Fruit fly (Drosophila melanogaster) ovary, adult (tissue): ENCODE data around the gene pot.
A peak's percentile ranks its signal among the peaks of the same experiment; 100 is the strongest.

ENCODE experiments used
- CG17801 ChIP-seq: fragments of 200-800 bp; optimal IDR thresholded peaks from 2 replicates; lab custom pipeline; 2019; ENCODE audit warnings: missing biosample characterization, mild to moderate bottlenecking, missing genetic modification characterization, moderate library complexity; ENCODE audit not compliant: partially characterized antibody

pot gene

DNA sequence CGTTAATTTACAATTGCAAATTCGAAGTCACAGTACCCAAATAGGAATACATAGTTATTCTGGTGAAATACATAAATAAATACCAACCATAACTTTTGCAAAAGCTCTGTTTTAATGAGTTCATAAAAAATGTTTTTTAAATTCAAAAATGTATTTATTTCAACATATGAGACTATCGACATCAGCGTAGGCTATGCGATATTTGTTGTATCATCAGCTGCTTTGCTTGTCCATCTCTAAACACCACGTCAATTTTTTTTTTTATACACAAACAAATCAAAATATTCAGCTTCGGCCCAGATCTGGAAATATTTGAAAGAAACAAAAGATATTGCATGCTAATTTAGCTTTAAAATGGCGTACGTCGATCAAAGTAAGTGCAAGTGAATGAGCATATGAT lies 28.9 kb downstream of the pot start, which contains the start of gene CG1840:
TSS of gene CG1840 (plus strand) at position 211 of the 400 bp plus-strand sequence.
- TF ChIP-seq CG17801 (GFP tag; lab: Kevin White, UChicago) = peak; percentile 33

DNA sequence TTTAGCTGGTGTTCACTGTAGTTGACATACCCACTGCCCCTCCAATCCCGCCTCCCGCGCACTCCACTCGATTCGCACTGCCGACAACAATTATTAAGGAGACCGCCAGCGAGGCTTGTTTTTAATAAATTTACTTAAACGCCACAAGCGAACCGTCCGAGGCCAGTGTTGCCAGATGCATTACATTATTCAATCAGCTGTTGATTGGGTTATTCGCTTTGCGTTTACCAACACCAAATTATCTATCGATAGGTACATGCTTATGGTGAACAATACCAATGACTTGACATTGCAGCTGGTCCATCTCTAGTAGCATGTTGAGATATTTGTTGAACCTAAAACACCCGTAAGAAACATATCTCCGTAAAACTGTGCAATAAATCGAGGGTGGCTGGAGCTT lies 30.1 kb downstream of the pot start, which contains the start of the genes CG10353 and SelG:
TSS of gene CG10353 (minus strand) at position 187 of the 400 bp plus-strand sequence.
TSS of gene SelG (plus strand) at position 309 of the 400 bp plus-strand sequence.
- TF ChIP-seq CG17801 (GFP tag; lab: Kevin White, UChicago) = peak; percentile 71

DNA sequence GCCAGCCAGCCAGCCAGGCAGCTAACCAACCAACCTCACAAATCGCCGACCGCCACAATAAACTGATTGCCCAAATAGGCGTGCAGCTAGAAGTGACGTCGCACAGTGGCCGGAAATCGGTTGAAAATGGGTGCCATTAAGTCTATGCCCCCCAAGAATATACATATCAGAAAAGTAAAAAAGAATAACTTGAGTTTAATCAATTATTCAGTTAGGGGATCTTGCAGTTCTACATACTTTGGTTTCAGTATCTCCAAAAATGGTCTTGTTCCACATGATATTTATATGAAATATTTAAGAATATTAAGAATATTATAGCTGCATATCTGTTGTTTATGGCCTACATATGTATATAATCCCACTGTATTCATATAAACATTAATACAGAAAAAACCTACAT lies 31.7 kb downstream of the pot start:
- no peak for TF ChIP-seq CG17801 (GFP tag; lab: Kevin White, UChicago)

DNA sequence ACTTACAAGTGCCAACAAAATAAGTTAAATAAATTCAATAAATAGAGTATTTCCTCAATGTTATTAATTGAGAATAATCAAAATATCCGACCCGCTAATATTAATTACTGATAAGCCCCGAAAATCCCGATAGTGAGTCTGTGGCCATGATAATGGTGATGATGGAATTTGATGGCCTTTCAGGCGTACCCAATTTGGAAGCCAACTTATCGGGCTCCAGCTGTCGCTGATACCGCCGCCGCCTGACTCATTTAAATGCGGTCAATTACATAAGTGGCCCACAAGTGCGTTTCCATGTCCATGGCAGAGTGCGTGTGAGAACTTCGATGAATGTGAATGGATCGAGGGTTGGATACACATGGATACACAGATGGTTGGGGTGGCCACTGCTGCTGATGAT lies 32.9 kb downstream of the pot start:
- TF ChIP-seq CG17801 (GFP tag; lab: Kevin White, UChicago) = no peak

DNA sequence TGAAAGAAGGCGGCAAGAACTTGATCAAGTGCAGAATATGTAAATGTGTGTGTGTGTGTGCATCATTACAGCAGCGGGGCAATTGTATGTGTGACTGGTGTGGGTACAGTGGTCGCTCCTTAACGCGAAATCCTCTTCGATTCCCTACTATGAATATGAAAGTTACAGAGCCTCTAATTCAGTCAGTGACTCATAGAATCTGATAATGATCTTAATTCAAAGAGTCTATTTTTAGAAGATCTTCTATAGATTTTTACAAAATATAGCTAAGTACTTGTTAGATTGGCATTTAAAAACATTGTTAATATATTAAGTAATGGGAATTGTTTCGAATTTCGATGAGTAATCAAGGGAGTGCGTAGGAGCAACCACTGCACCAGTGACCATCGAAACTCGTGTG lies 34.6 kb downstream of the pot start:
- peak; percentile 13 for TF ChIP-seq CG17801 (GFP tag; lab: Kevin White, UChicago)

DNA sequence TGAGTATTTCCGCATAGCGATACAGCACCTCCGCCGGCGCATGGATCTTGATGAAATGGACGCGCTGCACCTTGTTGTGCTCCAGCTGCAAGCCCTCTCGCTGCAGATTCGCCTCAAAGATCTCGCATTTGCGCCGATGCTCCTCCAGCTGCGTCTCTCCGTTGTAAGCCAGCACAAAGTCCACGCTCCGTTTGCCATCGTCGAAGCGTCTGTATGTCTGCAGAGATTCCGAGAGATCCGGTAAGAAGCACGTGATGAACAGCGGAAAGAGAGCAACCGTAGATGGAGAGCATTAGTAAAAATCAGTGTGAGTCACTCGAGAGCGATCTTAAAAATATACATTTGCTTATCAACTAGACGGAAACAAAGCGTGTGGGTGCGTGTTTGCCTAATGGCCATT lies 35.4 kb downstream of the pot start:
- no peak for TF ChIP-seq CG17801 (GFP tag; lab: Kevin White, UChicago)

DNA sequence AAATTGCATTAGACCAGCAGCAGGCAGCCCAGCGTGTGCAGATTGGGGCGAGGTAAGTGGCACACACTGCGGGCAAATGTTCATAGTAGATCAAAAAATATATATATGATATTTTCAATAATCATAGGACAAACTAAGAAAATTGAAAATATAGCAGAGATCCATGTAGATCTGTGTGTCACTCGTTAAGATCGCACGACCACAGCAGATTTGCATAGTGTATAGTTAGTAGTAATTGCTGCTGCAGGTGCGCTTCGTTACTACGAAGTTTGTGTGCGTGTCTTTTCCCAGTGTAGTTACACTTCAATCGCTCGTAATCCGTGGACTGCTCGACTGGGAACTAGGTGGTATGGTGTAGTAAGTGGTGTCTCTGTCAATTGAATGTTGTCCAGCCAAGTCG lies 39.9 kb downstream of the pot start, which contains the start of gene CG10352:
TSS of gene CG10352 (minus strand) at position 4 of the 400 bp plus-strand sequence.
- no peak for TF ChIP-seq CG17801 (GFP tag; lab: Kevin White, UChicago)

DNA sequence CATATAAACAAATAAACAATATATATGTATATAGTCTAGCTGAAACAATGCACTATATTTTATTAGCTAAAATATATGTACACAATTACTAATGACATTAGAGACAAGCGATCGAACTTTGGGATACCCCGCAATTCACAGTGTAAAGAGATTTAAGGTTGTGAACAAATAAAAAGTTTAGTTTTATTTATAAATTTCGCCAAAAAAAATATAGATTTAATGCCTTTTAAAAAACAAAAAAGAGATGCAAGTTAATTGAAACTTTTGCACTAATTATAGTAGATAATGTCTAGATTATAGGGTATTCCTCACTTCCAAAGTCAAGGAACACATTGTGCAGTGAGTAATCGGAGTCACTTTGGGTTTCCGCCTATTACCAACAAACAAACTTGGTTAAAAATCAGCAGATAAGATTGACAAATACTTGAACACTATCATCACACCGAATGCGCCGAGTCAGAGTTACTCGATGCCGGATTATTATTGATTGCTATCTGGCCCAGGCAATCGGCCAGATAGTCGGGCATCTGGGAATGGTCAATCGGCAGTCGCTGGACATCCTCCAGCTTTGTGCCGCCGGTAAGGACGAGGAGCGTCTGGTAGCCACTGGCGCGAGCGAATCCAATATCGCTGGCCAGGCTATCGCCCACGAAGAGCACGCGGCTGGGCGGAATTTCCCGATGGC lies 41.8 kb downstream of the pot start:
- TF ChIP-seq CG17801 (GFP tag; lab: Kevin White, UChicago) = peak; percentile 3

DNA sequence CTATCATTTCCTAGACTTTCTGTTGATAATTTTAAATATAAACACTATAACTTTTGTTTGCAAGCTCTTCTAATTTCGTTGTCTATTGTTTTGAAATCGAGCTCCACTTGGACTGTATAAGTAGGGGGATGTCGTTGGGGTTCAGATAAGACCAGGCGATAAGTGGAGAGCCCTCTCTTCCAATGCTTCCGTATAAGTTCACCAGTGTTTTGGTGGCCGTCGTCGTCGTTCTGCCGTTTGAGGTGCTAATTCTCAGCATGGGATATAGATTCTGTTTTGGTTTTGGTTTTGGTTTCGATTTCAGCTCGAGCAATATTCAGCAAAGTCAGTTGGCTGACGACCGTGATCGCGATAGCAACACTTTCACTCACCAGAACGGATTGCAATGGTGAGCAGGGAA lies 43.9 kb downstream of the pot start, which contains the start of gene CG15739:
TSS of gene CG15739 (plus strand) at position 204 of the 400 bp plus-strand sequence.
- no peak for TF ChIP-seq CG17801 (GFP tag; lab: Kevin White, UChicago)

DNA sequence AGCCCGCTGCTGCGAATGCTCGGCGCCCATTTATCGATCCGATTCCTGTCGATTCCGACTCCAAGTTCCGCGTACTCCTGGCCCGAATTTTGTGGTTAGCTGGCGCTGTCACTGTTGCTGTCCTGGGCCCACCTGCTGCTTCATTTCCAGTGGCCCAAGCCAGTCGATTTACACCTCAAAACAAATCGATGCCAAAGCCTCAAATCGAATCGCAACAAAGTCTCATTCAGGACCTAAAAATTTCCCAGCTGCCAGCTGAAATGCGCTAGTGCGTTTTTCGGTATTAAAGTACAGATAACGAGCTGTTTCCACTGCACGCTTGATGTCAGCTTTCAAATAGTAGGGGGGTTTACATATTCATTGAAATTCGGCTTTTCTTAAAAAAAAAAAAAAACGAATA lies 44.5 kb downstream of the pot start, which contains the start of gene BORCS5:
TSS of gene BORCS5 (minus strand) at position 263 of the 400 bp plus-strand sequence.
- TF ChIP-seq CG17801 (GFP tag; lab: Kevin White, UChicago) = no peak

DNA sequence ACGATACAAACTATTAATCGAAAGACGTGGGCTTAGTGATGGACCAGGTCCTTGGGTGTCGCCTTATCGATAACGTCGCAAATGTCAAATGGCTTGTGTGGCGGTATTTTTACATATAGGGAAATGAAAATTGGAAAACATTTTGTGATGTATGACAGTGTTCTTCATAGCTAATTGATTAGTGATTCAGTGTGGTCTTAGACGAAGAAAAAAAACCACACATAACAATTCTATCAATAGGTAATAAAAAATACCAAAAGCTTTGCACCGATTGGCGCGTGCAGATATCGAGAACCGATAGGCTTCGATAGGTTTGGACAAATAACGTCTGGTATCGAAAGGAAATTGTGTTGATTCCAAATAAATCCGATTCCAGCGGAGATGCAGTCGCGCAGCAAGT lies 48.2 kb downstream of the pot start, which contains the start of the genes Nrd1 and CG1847:
TSS of gene Nrd1 (minus strand) at position 28 of the 400 bp plus-strand sequence.
TSS of gene CG1847 (plus strand) at position 305 of the 400 bp plus-strand sequence.
- TF ChIP-seq CG17801 (GFP tag; lab: Kevin White, UChicago) = no peak

DNA sequence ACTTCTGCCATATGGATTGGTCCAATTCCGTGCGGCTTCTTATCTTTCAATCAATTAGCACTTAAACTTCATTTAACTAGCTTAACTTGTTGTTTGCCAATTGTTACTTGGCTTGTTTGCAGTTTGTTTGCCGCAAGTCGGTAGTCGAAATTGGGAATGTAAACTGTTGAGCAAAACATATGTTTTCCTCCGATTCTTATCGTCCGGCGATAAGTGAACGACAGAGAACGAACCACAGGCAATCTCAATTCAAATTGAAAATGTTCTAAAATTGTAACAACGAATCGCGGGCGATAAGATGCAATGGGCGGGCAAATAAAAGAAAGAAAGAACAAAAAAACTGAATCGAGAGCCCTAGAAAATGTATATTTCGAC lies 58.6 kb downstream of the pot start:
- TF ChIP-seq CG17801 (GFP tag; lab: Kevin White, UChicago) = no peak

DNA sequence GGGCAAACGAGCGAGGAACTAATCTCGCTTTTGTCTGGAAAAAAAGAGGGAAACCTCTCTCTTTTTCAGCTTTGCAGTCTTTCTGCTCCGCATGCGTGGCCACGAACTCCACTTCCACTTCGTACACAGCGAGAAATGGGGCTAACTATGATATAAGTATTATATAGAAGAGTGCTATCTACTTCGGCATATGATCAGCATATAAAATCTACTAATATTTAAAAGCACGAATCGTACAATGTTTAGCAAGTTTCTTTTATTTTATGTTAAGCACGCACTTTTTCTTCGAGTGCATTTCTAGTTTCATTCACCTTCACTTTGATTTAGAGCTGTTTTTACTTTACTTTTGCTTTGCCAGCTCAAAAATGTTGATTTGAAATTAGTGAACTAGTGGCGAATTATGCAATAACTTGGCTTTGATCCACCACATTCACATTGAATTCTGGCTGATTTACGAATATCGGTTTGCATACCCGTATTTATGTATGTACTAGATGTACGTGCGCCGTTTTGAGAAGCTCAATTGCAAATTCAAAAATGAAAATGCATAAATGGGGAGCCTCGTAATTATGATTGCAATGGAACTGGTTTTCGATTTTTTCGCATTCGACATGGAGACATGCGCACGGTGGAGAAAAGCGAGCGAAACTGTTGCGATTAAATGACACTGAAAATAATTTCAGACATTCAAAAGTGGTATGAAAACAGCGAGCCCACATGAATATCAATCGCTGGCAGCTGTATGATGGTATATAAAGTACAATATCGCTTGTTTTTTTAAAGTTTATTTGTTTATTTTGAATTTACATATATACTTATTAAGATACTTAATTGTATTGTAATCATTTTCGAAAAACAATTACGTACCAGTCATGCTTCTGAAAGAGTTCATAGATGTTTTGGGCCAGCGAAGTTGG lies 59.3 kb downstream of the pot start:
- TF ChIP-seq CG17801 (GFP tag; lab: Kevin White, UChicago) = peak; percentile 93
